Worm (Caenorhabditis elegans) whole organism, early embryonic: Measurements from ENCODE around the gene F10E9.5.
"Not testable (repeated sequence)": the region's sequence is repeated elsewhere in the genome, so short reads cannot be mapped to it uniquely, and the experiment has no call there.

Source experiments
- ama-1 ChIP-seq: fragments of 150-350 bp; optimal IDR thresholded peaks from 2 replicates; lab custom pipeline; 2014
- ceh-13 ChIP-seq: fragments of 200-800 bp; sonication (Bioruptor generic); optimal IDR thresholded peaks from 2 replicates; lab custom pipeline; 2018; ENCODE audit warnings: mild to moderate bottlenecking, missing genetic modification characterization, missing compliant biosample characterization
- hnd-1 ChIP-seq: sonication (generic microtip); optimal IDR thresholded peaks from 2 replicates; lab custom pipeline; 2016; ENCODE audit warnings: missing genetic modification characterization, missing compliant biosample characterization
- pes-1 ChIP-seq: fragments of 200-800 bp; sonication (Bioruptor generic); IDR thresholded peaks from 2 replicates; pipeline ENCODE4 v1.3.6; 2022; ENCODE audit warnings: missing genetic modification reagents, missing genetic modification characterization, missing compliant biosample characterization
- tbx-11 ChIP-seq: fragments of 200-800 bp; sonication (Bioruptor generic); IDR thresholded peaks from 2 replicates; pipeline ENCODE4 v1.3.6; 2022; ENCODE audit warnings: missing genetic modification characterization, missing compliant biosample characterization
- tra-4 ChIP-seq: sonication (generic microtip); optimal IDR thresholded peaks from 2 replicates; lab custom pipeline; 2017; ENCODE audit warnings: missing genetic modification characterization, missing compliant biosample characterization

ce11 chrIII:8347822-8348221 is 40.4 kb downstream of the F10E9.5 start, which contains the start of gene clc-29:
- not testable (repeated sequence) for TF ChIP-seq tra-4 (tag; lab: Kevin White, UChicago); ama-1 (lab: Kevin White, UChicago); pes-1; tbx-11 (GFP tag; lab: Robert Waterston, UW); ceh-13 (GFP tag; lab: Kevin White, UChicago); hnd-1
